Worm (Caenorhabditis elegans) whole organism, L4 larva: Measurements from ENCODE around the gene K06H7.8.

Source experiments
- D1046.2 ChIP-seq: fragments of 200-800 bp; sonication (Bioruptor generic); IDR thresholded peaks from 2 replicates; pipeline ENCODE4 v1.3.6; 2022; ENCODE audit warnings: missing genetic modification characterization, missing compliant biosample characterization
- F26F4.8 ChIP-seq: fragments of 200-800 bp; sonication (Bioruptor generic); conservative IDR thresholded peaks from 2 replicates; pipeline ENCODE4 v1.3.6; 2022; ENCODE audit warnings: missing genetic modification characterization, missing compliant biosample characterization
- F37D6.2 ChIP-seq: sonication (generic microtip); optimal IDR thresholded peaks from 2 replicates; lab custom pipeline; 2016; ENCODE audit warnings: mild to moderate bottlenecking, missing genetic modification characterization, missing compliant biosample characterization
- Y105C5A.15 ChIP-seq: fragments of 200-800 bp; sonication (Bioruptor generic); IDR thresholded peaks from 2 replicates; pipeline ENCODE4 v1.3.6; 2022; ENCODE audit warnings: missing genetic modification characterization, missing compliant biosample characterization
- Y48G9A.11 ChIP-seq: fragments of 200-800 bp; sonication (Bioruptor generic); IDR thresholded peaks from 2 replicates; pipeline ENCODE4 v1.3.6; 2022; ENCODE audit warnings: missing genetic modification reagents, missing genetic modification characterization, missing compliant biosample characterization
- Y5F2A.4 ChIP-seq: fragments of 200-800 bp; sonication (Bioruptor generic); optimal IDR thresholded peaks from 2 replicates; lab custom pipeline; 2018; ENCODE audit warnings: mild to moderate bottlenecking, missing genetic modification characterization, missing compliant biosample characterization
- Y75B8A.6 ChIP-seq: fragments of 200-800 bp; sonication (Bioruptor generic); IDR thresholded peaks from 2 replicates; pipeline ENCODE4 v1.3.6; 2022; ENCODE audit warnings: missing genetic modification reagents, missing genetic modification characterization, missing compliant biosample characterization
- ZK337.2 ChIP-seq: fragments of 200-800 bp; sonication (Bioruptor generic); IDR thresholded peaks from 2 replicates; pipeline ENCODE4 v1.3.6; 2022; ENCODE audit warnings: missing genetic modification reagents, missing genetic modification characterization, missing compliant biosample characterization
- ama-1 ChIP-seq: fragments of 150-350 bp; optimal IDR thresholded peaks from 2 replicates; lab custom pipeline; 2014; ENCODE audit warnings: inconsistent platforms, mixed read lengths
- ceh-20 ChIP-seq: fragments of 200-800 bp; sonication (Bioruptor generic); IDR thresholded peaks from 2 replicates; pipeline ENCODE4 v1.3.6; 2022; ENCODE audit warnings: missing genetic modification reagents, missing genetic modification characterization, missing compliant biosample characterization
- ceh-32 ChIP-seq: sonication (generic microtip); optimal IDR thresholded peaks from 2 replicates; lab custom pipeline; 2016; ENCODE audit warnings: mild to moderate bottlenecking, missing genetic modification characterization, missing compliant biosample characterization; ENCODE audit not compliant: poor library complexity
- ceh-62 ChIP-seq: sonication (generic microtip); optimal IDR thresholded peaks from 2 replicates; lab custom pipeline; 2017; ENCODE audit warnings: missing biosample characterization, missing genetic modification characterization
- ces-1 ChIP-seq: fragments of 150-350 bp; sonication (generic microtip); optimal IDR thresholded peaks from 4 replicates; lab custom pipeline; 2014; ENCODE audit warnings: missing biosample characterization, missing genetic modification reagents, missing genetic modification characterization
- cey-2 ChIP-seq: sonication (generic microtip); optimal IDR thresholded peaks from 3 replicates; lab custom pipeline; 2017; ENCODE audit warnings: missing genetic modification characterization, mild to moderate bottlenecking, missing compliant biosample characterization, antibody characterized with exemption, borderline replicate concordance; ENCODE audit not compliant: insufficient read depth
- ctbp-1 ChIP-seq: fragments of 200-800 bp; sonication (Bioruptor generic); IDR thresholded peaks from 2 replicates; pipeline ENCODE4 v1.3.6; 2022; ENCODE audit warnings: missing genetic modification reagents, missing genetic modification characterization, missing compliant biosample characterization
- daf-16 ChIP-seq, 3 experiments: sonication (generic microtip); optimal IDR thresholded peaks; 2 replicates each; lab custom pipeline; 2016 to 2017; ENCODE audit warnings: missing genetic modification characterization in 3 of 3, missing genetic modification reagents in 3 of 3, mild to moderate bottlenecking in 2 of 3, missing compliant biosample characterization in 2 of 3, missing biosample characterization in 1 of 3, moderate library complexity in 1 of 3
- dmd-6 ChIP-seq: fragments of 200-800 bp; sonication (Bioruptor generic); IDR thresholded peaks from 2 replicates; pipeline ENCODE4 v1.3.6; 2022; ENCODE audit warnings: missing genetic modification reagents, missing genetic modification characterization, missing compliant biosample characterization
- duxl-1 ChIP-seq: sonication (generic microtip); optimal IDR thresholded peaks from 2 replicates; lab custom pipeline; 2016; ENCODE audit warnings: mild to moderate bottlenecking, missing genetic modification characterization, moderate library complexity, missing compliant biosample characterization; ENCODE audit not compliant: poor library complexity
- dve-1 ChIP-seq: sonication (generic microtip); optimal IDR thresholded peaks from 2 replicates; lab custom pipeline; 2017; ENCODE audit warnings: antibody characterized with exemption, mild to moderate bottlenecking, missing genetic modification characterization, missing compliant biosample characterization; ENCODE audit not compliant: insufficient read depth
- fos-1 ChIP-seq: fragments of 150-350 bp; optimal IDR thresholded peaks from 2 replicates; lab custom pipeline; 2014; ENCODE audit warnings: missing biosample characterization, missing genetic modification characterization
- gei-8 ChIP-seq: fragments of 200-800 bp; sonication (Bioruptor generic); optimal IDR thresholded peaks from 2 replicates; lab custom pipeline; 2018; ENCODE audit warnings: mild to moderate bottlenecking, missing genetic modification characterization, missing compliant biosample characterization
- hif-1 ChIP-seq, 2 experiments: sonication (generic microtip); optimal IDR thresholded peaks; 2 replicates each; lab custom pipeline; 2016 to 2017; ENCODE audit warnings: missing compliant biosample characterization in 2 of 2, missing genetic modification characterization in 2 of 2, missing genetic modification reagents in 2 of 2, missing genotype in 2 of 2, mild to moderate bottlenecking in 1 of 2
- hlh-11 ChIP-seq: fragments of 200-800 bp; sonication (Bioruptor generic); optimal IDR thresholded peaks from 2 replicates; lab custom pipeline; 2018; ENCODE audit warnings: mild to moderate bottlenecking, missing genetic modification characterization, missing compliant biosample characterization
- hmg-1.1 ChIP-seq: fragments of 200-800 bp; sonication (Bioruptor generic); IDR thresholded peaks from 2 replicates; pipeline ENCODE4 v1.3.6; 2022; ENCODE audit warnings: missing genetic modification reagents, missing genetic modification characterization, missing compliant biosample characterization
- lim-7 ChIP-seq: fragments of 200-800 bp; sonication (Bioruptor generic); IDR thresholded peaks from 2 replicates; pipeline ENCODE4 v1.3.6; 2022; ENCODE audit warnings: missing genetic modification characterization, missing compliant biosample characterization
- lin-1 ChIP-seq: fragments of 200-800 bp; sonication (Bioruptor generic); IDR thresholded peaks from 2 replicates; pipeline ENCODE4 v1.3.6; 2022; ENCODE audit warnings: missing genetic modification reagents, missing genetic modification characterization, missing compliant biosample characterization
- lin-15B ChIP-seq: fragments of 150-350 bp; sonication (generic microtip); optimal IDR thresholded peaks from 3 replicates; lab custom pipeline; 2014; ENCODE audit warnings: missing biosample characterization, missing genetic modification characterization
- lin-29 ChIP-seq: fragments of 200-800 bp; sonication (Bioruptor generic); IDR thresholded peaks from 2 replicates; pipeline ENCODE4 v1.3.6; 2022; ENCODE audit warnings: missing genetic modification reagents, missing genetic modification characterization, missing compliant biosample characterization
- lin-38 ChIP-seq: fragments of 200-800 bp; sonication (Bioruptor generic); IDR thresholded peaks from 2 replicates; pipeline ENCODE4 v1.3.6; 2022; ENCODE audit warnings: missing genetic modification reagents, missing genetic modification characterization, missing compliant biosample characterization
- lin-39 ChIP-seq: fragments of 150-350 bp; optimal IDR thresholded peaks from 2 replicates; lab custom pipeline; 2014; ENCODE audit warnings: missing biosample characterization, missing genetic modification reagents, missing genetic modification characterization
- lsy-2 ChIP-seq, 2 experiments: fragments of 150-350 bp in 1 of 2; sonication (generic microtip) in 1 of 2; optimal IDR thresholded peaks; 2 replicates each; lab custom pipeline; 2014 to 2017; ENCODE audit warnings: missing biosample characterization in 2 of 2, missing genetic modification characterization in 2 of 2
- madf-9 ChIP-seq: fragments of 200-800 bp; sonication (Bioruptor generic); conservative IDR thresholded peaks from 2 replicates; pipeline ENCODE4 v1.3.6; 2022; ENCODE audit warnings: missing genetic modification reagents, missing genetic modification characterization, missing compliant biosample characterization
- mdl-1 ChIP-seq, 2 experiments: fragments of 150-350 bp in 1 of 2; sonication (generic microtip) in 1 of 2; optimal IDR thresholded peaks; 2 replicates each; lab custom pipeline; 2014 to 2017; ENCODE audit warnings: missing biosample characterization in 2 of 2, missing genetic modification characterization in 2 of 2
- mes-2 ChIP-seq: sonication (generic microtip); optimal IDR thresholded peaks from 2 replicates; lab custom pipeline; 2016; ENCODE audit warnings: missing genotype, mild to moderate bottlenecking, missing genetic modification characterization, missing compliant biosample characterization; ENCODE audit not compliant: poor library complexity, severe bottlenecking
- mxl-3 ChIP-seq: fragments of 200-800 bp; sonication (Bioruptor generic); optimal IDR thresholded peaks from 2 replicates; lab custom pipeline; 2018; ENCODE audit warnings: mild to moderate bottlenecking, missing genetic modification characterization, missing compliant biosample characterization
- nhr-28 ChIP-seq: fragments of 150-350 bp; optimal IDR thresholded peaks from 2 replicates; lab custom pipeline; 2014; ENCODE audit warnings: missing biosample characterization, missing genetic modification characterization
- nhr-41 ChIP-seq: fragments of 200-800 bp; sonication (Bioruptor generic); IDR thresholded peaks from 2 replicates; pipeline ENCODE4 v1.3.6; 2022; ENCODE audit warnings: missing genetic modification reagents, missing genetic modification characterization, missing compliant biosample characterization
- php-3 ChIP-seq: fragments of 200-800 bp; sonication (Bioruptor generic); IDR thresholded peaks from 2 replicates; pipeline ENCODE4 v1.3.6; 2022; ENCODE audit warnings: missing genetic modification reagents, missing genetic modification characterization, missing compliant biosample characterization
- pqm-1 ChIP-seq: sonication (generic microtip); optimal IDR thresholded peaks from 2 replicates; lab custom pipeline; 2017; ENCODE audit warnings: missing biosample characterization, missing genetic modification characterization
- saeg-2 ChIP-seq: fragments of 200-800 bp; sonication (Bioruptor generic); IDR thresholded peaks from 2 replicates; pipeline ENCODE4 v1.3.6; 2022; ENCODE audit warnings: missing genetic modification reagents, missing genetic modification characterization, missing compliant biosample characterization
- sdz-12 ChIP-seq: fragments of 200-800 bp; sonication (Bioruptor generic); optimal IDR thresholded peaks from 2 replicates; lab custom pipeline; 2018; ENCODE audit warnings: mild to moderate bottlenecking, missing genetic modification characterization, missing compliant biosample characterization
- snpc-1.2 ChIP-seq: fragments of 200-800 bp; sonication (Bioruptor generic); IDR thresholded peaks from 2 replicates; pipeline ENCODE4 v1.3.6; 2022; ENCODE audit warnings: missing genetic modification reagents, missing genetic modification characterization, missing compliant biosample characterization
- spr-3 ChIP-seq: fragments of 200-800 bp; sonication (Bioruptor generic); optimal IDR thresholded peaks from 2 replicates; lab custom pipeline; 2018; ENCODE audit warnings: mild to moderate bottlenecking, missing genetic modification characterization, missing compliant biosample characterization
- tra-1 ChIP-seq: fragments of 200-800 bp; sonication (Bioruptor generic); IDR thresholded peaks from 2 replicates; pipeline ENCODE4 v1.3.6; 2022; ENCODE audit warnings: missing genetic modification reagents, missing genetic modification characterization, missing compliant biosample characterization
- unc-62 ChIP-seq, 3 experiments: fragments of 150-350 bp in 1 of 3; sonication (generic microtip); optimal IDR thresholded peaks in 2 of 3; peaks in 1 of 3; 1 replicate in 1 of 3; 2 replicates in 2 of 3; lab custom pipeline; 2014 to 2017; ENCODE audit warnings: missing biosample characterization in 3 of 3, missing genetic modification characterization in 3 of 3, missing genetic modification reagents in 3 of 3, missing genotype in 1 of 3
- vab-7 ChIP-seq: fragments of 200-800 bp; sonication (Bioruptor generic); IDR thresholded peaks from 2 replicates; pipeline ENCODE4 v1.3.6; 2022; ENCODE audit warnings: missing genetic modification reagents, missing genetic modification characterization, missing compliant biosample characterization
- zip-11 ChIP-seq: fragments of 200-800 bp; sonication (Bioruptor generic); IDR thresholded peaks from 2 replicates; pipeline ENCODE4 v1.3.6; 2022; ENCODE audit warnings: missing genetic modification characterization, missing compliant biosample characterization
- ztf-11 ChIP-seq: fragments of 150-350 bp; optimal IDR thresholded peaks from 2 replicates; lab custom pipeline; 2014; ENCODE audit warnings: missing biosample characterization, missing genetic modification characterization
- ztf-7 ChIP-seq: fragments of 150-350 bp; optimal IDR thresholded peaks from 2 replicates; lab custom pipeline; 2014; ENCODE audit warnings: missing biosample characterization, missing genetic modification characterization

K06H7.8 gene

DNA sequence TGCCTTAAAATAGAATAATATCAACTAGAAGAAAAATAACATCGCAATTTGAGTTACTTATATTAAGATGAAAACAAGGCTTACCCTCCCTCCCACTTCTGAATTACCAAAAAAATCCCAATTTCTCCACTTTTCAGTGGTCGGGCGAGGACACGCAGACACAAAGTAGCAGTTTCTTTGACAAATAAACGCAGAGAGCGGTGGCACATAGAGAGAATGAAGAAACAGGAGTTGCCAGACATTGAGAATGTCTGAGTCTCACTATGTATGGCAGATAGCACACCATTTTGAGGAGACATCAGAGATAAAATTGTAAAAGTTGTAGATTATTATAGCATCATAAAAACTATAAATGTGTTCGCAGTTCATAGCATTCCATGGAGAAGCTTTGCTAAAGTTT lies 27.2 kb upstream of the K06H7.8 start (continued):
- TF ChIP-seq daf-16 (GFP tag; optimal IDR thresholded peaks at IDR 0.05; lab: Kevin White, UChicago), result no peak
- peak; percentile 59 for TF ChIP-seq daf-16 (tag; optimal IDR thresholded peaks at IDR 0.05; lab: Kevin White, UChicago)
- no peak for TF ChIP-seq Y5F2A.4 (GFP tag; lab: Kevin White, UChicago)
- no peak; the same call in 1 of the 2 replicates for TF ChIP-seq madf-9 (GFP tag; lab: Robert Waterston, UW)
- TF ChIP-seq pqm-1, result no peak
- peak in 1 of 2 experiments; percentile 39 for TF ChIP-seq mdl-1 (tag; optimal IDR thresholded peaks at IDR 0.05; lab: Kevin White, UChicago)
- TF ChIP-seq tra-1 (GFP tag; lab: Robert Waterston, UW), result no peak
- TF ChIP-seq ztf-11, result no peak
- TF ChIP-seq Y105C5A.15 (GFP tag; lab: Robert Waterston, UW), result no peak
- TF ChIP-seq nhr-28, result peak; percentile 72
- peak; percentile 73 for TF ChIP-seq mes-2 (tag; lab: Kevin White, UChicago)
- TF ChIP-seq vab-7 (GFP tag; lab: Robert Waterston, UW), result no peak
- TF ChIP-seq hif-1 (tag; optimal IDR thresholded peaks at IDR 0.05; lab: Kevin White, UChicago), result peak in 1 of 2 experiments; percentile 10
- TF ChIP-seq hlh-11 (tag; lab: Kevin White, UChicago), result peak; percentile 68
- peak; percentile 55; the same call in 1 of the 2 replicates for TF ChIP-seq php-3 (GFP tag; lab: Robert Waterston, UW)
- TF ChIP-seq spr-3, result no peak
- TF ChIP-seq cey-2 (tag; lab: Kevin White, UChicago), result peak; percentile 65
- no peak for TF ChIP-seq ZK337.2 (GFP tag; lab: Robert Waterston, UW)
- no peak for TF ChIP-seq ama-1
- no peak for TF ChIP-seq saeg-2 (GFP tag; lab: Robert Waterston, UW)
- TF ChIP-seq sdz-12 (GFP tag; lab: Kevin White, UChicago), result no peak
- no peak for TF ChIP-seq ctbp-1 (GFP tag; lab: Robert Waterston, UW)
- no peak for TF ChIP-seq ces-1 (GFP tag; lab: Kevin White, UChicago)
- TF ChIP-seq ceh-62 (tag; lab: Kevin White, UChicago), result no peak
- TF ChIP-seq F26F4.8, result no peak
- TF ChIP-seq lin-38 (GFP tag; lab: Robert Waterston, UW), result peak; percentile 45; the same call in 1 of the 2 replicates
- TF ChIP-seq mxl-3 (GFP tag; lab: Kevin White, UChicago), result no peak
- TF ChIP-seq hmg-1.1 (GFP tag; lab: Robert Waterston, UW), result peak; percentile 61
- no peak for TF ChIP-seq ztf-7 (tag; lab: Kevin White, UChicago)
- TF ChIP-seq gei-8 (GFP tag; lab: Kevin White, UChicago), result no peak
- no peak for TF ChIP-seq zip-11 (GFP tag; lab: Robert Waterston, UW)
- no peak for TF ChIP-seq ceh-32 (tag; lab: Kevin White, UChicago)
- TF ChIP-seq lin-15B (tag; lab: Kevin White, UChicago), result no peak
- TF ChIP-seq lsy-2 (tag; optimal IDR thresholded peaks at IDR 0.05; lab: Kevin White, UChicago), result peak in 1 of 2 experiments; percentile 79
- TF ChIP-seq unc-62 (GFP tag; optimal IDR thresholded peaks at IDR 0.05 in 1 of 2; lab: Kevin White, UChicago), result peak in 1 of 2 experiments; percentile 93
- no peak for TF ChIP-seq unc-62 (tag; optimal IDR thresholded peaks at IDR 0.05; lab: Kevin White, UChicago)
- no peak for TF ChIP-seq D1046.2 (GFP tag; lab: Robert Waterston, UW)
- TF ChIP-seq duxl-1 (tag; lab: Kevin White, UChicago), result no peak
- no peak for TF ChIP-seq fos-1 (tag; lab: Kevin White, UChicago)
- TF ChIP-seq snpc-1.2 (GFP tag; lab: Robert Waterston, UW), result no peak
- peak; percentile 79 for TF ChIP-seq dve-1 (tag; lab: Kevin White, UChicago)
- no peak for TF ChIP-seq lim-7
- TF ChIP-seq F37D6.2 (tag; lab: Kevin White, UChicago), result no peak
- no peak for TF ChIP-seq lin-29 (GFP tag; lab: Robert Waterston, UW)
- TF ChIP-seq ceh-20 (GFP tag; lab: Robert Waterston, UW), result no peak
- TF ChIP-seq nhr-41, result no peak
- no peak for TF ChIP-seq Y75B8A.6 (GFP tag; lab: Robert Waterston, UW)
- no peak for TF ChIP-seq lin-39 (tag; lab: Kevin White, UChicago)
- peak; percentile 50; the same call in 1 of the 2 replicates for TF ChIP-seq dmd-6 (GFP tag; lab: Robert Waterston, UW)
- TF ChIP-seq Y48G9A.11 (GFP tag; lab: Robert Waterston, UW), result no peak
- TF ChIP-seq lin-1 (GFP tag; lab: Robert Waterston, UW), result no peak
